Worm (Caenorhabditis elegans) whole organism, L1 larva: Measurements from ENCODE around the gene gst-37.

Source experiments
- aha-1 ChIP-seq: fragments of 150-350 bp; optimal IDR thresholded peaks from 2 replicates; lab custom pipeline; 2014; ENCODE audit warnings: missing biosample characterization, missing genetic modification characterization
- ama-1 ChIP-seq: fragments of 150-350 bp; optimal IDR thresholded peaks from 2 replicates; lab custom pipeline; 2014
- blmp-1 ChIP-seq: fragments of 150-350 bp; optimal IDR thresholded peaks from 2 replicates; lab custom pipeline; 2014; ENCODE audit warnings: missing biosample characterization, missing genetic modification characterization
- irx-1 ChIP-seq: sonication (generic microtip); optimal IDR thresholded peaks from 2 replicates; lab custom pipeline; 2016; ENCODE audit warnings: missing genetic modification characterization, missing compliant biosample characterization
- lin-13 ChIP-seq: fragments of 150-350 bp; optimal IDR thresholded peaks from 2 replicates; lab custom pipeline; 2014; ENCODE audit warnings: missing biosample characterization, missing genetic modification reagents, missing genetic modification characterization
- lin-15B ChIP-seq: fragments of 150-350 bp; sonication (generic microtip); optimal IDR thresholded peaks from 3 replicates; lab custom pipeline; 2014; ENCODE audit warnings: missing biosample characterization, missing genetic modification characterization
- mdl-1 ChIP-seq, 2 experiments: fragments of 150-350 bp; optimal IDR thresholded peaks; 2 replicates each; lab custom pipeline; 2014 to 2017; ENCODE audit warnings: missing biosample characterization in 2 of 2, missing genetic modification characterization in 2 of 2, inconsistent platforms in 1 of 2
- nhr-12 ChIP-seq: sonication (generic microtip); optimal IDR thresholded peaks from 2 replicates; lab custom pipeline; 2017; ENCODE audit warnings: missing biosample characterization, missing genetic modification characterization
- nhr-237 ChIP-seq: fragments of 150-350 bp; optimal IDR thresholded peaks from 2 replicates; lab custom pipeline; 2014; ENCODE audit warnings: missing biosample characterization, missing genetic modification characterization
- ztf-11 ChIP-seq, 2 experiments: sonication (generic microtip); optimal IDR thresholded peaks; 2 replicates each; lab custom pipeline; 2016 to 2017; ENCODE audit warnings: missing genetic modification characterization in 2 of 2, missing biosample characterization in 1 of 2, missing compliant biosample characterization in 1 of 2
- ztf-4 ChIP-seq: fragments of 150-350 bp; optimal IDR thresholded peaks from 2 replicates; lab custom pipeline; 2014; ENCODE audit warnings: missing biosample characterization, missing genetic modification characterization

DNA sequence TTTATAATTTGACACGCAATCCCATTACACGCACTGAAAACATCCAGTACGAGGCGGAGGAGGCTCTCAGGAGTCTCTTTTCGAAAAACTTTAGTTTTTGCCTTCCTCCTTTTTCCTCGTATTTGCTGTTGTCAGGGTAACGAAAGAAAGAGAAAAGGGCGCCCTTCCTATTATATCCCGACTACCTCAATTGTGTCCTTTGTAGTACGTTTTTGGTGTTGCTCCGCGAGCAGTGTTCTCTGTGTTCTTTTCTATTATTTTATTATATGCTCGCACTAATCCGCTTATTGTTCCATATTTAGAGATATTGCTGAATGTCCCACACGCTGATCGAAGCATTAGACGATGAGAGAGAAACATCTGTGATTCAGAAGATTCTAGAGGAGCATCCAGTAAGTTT, 25.9 kb upstream of the gst-37 start, which contains the start of gene nphp-2:
- TF ChIP-seq ztf-4 (tag; lab: Kevin White, UChicago) = no peak
- TF ChIP-seq ztf-11 (tag; optimal IDR thresholded peaks at IDR 0.05; lab: Kevin White, UChicago) = no peak
- TF ChIP-seq lin-13 (GFP tag; lab: Kevin White, UChicago) = no peak
- no peak for TF ChIP-seq aha-1 (tag; lab: Kevin White, UChicago)
- no peak for TF ChIP-seq irx-1 (tag; lab: Kevin White, UChicago)
- TF ChIP-seq blmp-1 (tag; lab: Kevin White, UChicago) = no peak
- TF ChIP-seq ama-1 (lab: Kevin White, UChicago) = no peak
- no peak for TF ChIP-seq lin-15B (tag; lab: Kevin White, UChicago)
- no peak for TF ChIP-seq nhr-237 (tag; lab: Kevin White, UChicago)
- TF ChIP-seq mdl-1 (tag; optimal IDR thresholded peaks at IDR 0.05; lab: Kevin White, UChicago) = no peak
- TF ChIP-seq nhr-12 = no peak
